Worm (Caenorhabditis elegans) whole organism, L2 larva: ENCODE measurements around the gene W04D2.4.

Experiments used
- C34F6.9 ChIP-seq: fragments of 150-350 bp; optimal IDR thresholded peaks from 2 replicates; lab custom pipeline; 2014; ENCODE audit warnings: missing biosample characterization, missing genetic modification characterization
- F13H6.1 ChIP-seq: sonication (generic microtip); optimal IDR thresholded peaks from 2 replicates; lab custom pipeline; 2016; ENCODE audit warnings: missing genetic modification characterization, missing compliant biosample characterization
- R02D3.7 ChIP-seq: fragments of 150-350 bp; optimal IDR thresholded peaks from 2 replicates; lab custom pipeline; 2014; ENCODE audit warnings: missing biosample characterization, missing genetic modification characterization
- Y55F3AM.14 ChIP-seq: fragments of 200-800 bp; sonication (Bioruptor generic); optimal IDR thresholded peaks from 2 replicates; lab custom pipeline; 2018; ENCODE audit warnings: mild to moderate bottlenecking, missing genetic modification characterization, missing compliant biosample characterization
- ZK546.5 ChIP-seq: sonication (generic microtip); optimal IDR thresholded peaks from 2 replicates; lab custom pipeline; 2017; ENCODE audit warnings: missing biosample characterization, missing genetic modification characterization
- alr-1 ChIP-seq: fragments of 150-350 bp; optimal IDR thresholded peaks from 2 replicates; lab custom pipeline; 2014; ENCODE audit warnings: missing biosample characterization, missing genetic modification characterization
- aly-2 ChIP-seq: fragments of 150-350 bp; optimal IDR thresholded peaks from 2 replicates; lab custom pipeline; 2014; ENCODE audit warnings: missing biosample characterization, missing genetic modification characterization
- ama-1 ChIP-seq: fragments of 150-350 bp; optimal IDR thresholded peaks from 2 replicates; lab custom pipeline; 2018; ENCODE audit warnings: inconsistent platforms
- blmp-1 ChIP-seq: sonication (generic microtip); optimal IDR thresholded peaks from 2 replicates; lab custom pipeline; 2017; ENCODE audit warnings: missing genetic modification characterization, mild to moderate bottlenecking, missing compliant biosample characterization, antibody characterized with exemption, moderate library complexity; ENCODE audit not compliant: insufficient read depth
- ceh-16 ChIP-seq: fragments of 150-350 bp; optimal IDR thresholded peaks from 2 replicates; lab custom pipeline; 2014; ENCODE audit warnings: missing biosample characterization, missing genetic modification characterization
- ceh-82 ChIP-seq: fragments of 150-350 bp; optimal IDR thresholded peaks from 2 replicates; lab custom pipeline; 2014; ENCODE audit warnings: missing biosample characterization, missing genetic modification characterization
- crh-2 ChIP-seq: sonication (generic microtip); optimal IDR thresholded peaks from 2 replicates; lab custom pipeline; 2017; ENCODE audit warnings: missing biosample characterization, missing genetic modification characterization
- dmd-4 ChIP-seq: sonication (generic microtip); optimal IDR thresholded peaks from 2 replicates; lab custom pipeline; 2017; ENCODE audit warnings: missing biosample characterization, missing genetic modification characterization
- egl-27 ChIP-seq: sonication (generic microtip); optimal IDR thresholded peaks from 3 replicates; lab custom pipeline; 2017; ENCODE audit warnings: missing biosample characterization, missing genetic modification reagents, missing genetic modification characterization
- elt-1 ChIP-seq: fragments of 150-350 bp; optimal IDR thresholded peaks from 2 replicates; lab custom pipeline; 2014; ENCODE audit warnings: missing biosample characterization, missing genetic modification characterization
- elt-3 ChIP-seq: sonication (generic microtip); optimal IDR thresholded peaks from 2 replicates; lab custom pipeline; 2017; ENCODE audit warnings: missing biosample characterization, missing genetic modification characterization
- fos-1 ChIP-seq: fragments of 150-350 bp; optimal IDR thresholded peaks from 2 replicates; lab custom pipeline; 2014; ENCODE audit warnings: missing biosample characterization, missing genetic modification characterization
- gmeb-1 ChIP-seq: fragments of 150-350 bp; optimal IDR thresholded peaks from 2 replicates; lab custom pipeline; 2014; ENCODE audit warnings: missing biosample characterization, missing genetic modification characterization
- lin-11 ChIP-seq: fragments of 150-350 bp; sonication (generic microtip); optimal IDR thresholded peaks from 2 replicates; lab custom pipeline; 2014; ENCODE audit warnings: missing biosample characterization, missing genetic modification characterization, inconsistent platforms, mixed read lengths
- lin-13 ChIP-seq: fragments of 150-350 bp; optimal IDR thresholded peaks from 2 replicates; lab custom pipeline; 2014; ENCODE audit warnings: missing biosample characterization, missing genetic modification reagents, missing genetic modification characterization
- lin-39 ChIP-seq: fragments of 150-350 bp; optimal IDR thresholded peaks from 2 replicates; lab custom pipeline; 2014; ENCODE audit warnings: missing biosample characterization, missing genetic modification reagents, missing genetic modification characterization
- lsy-2 ChIP-seq, 2 experiments: fragments of 150-350 bp in 1 of 2; sonication (generic microtip) in 1 of 2; optimal IDR thresholded peaks; 2 replicates each; lab custom pipeline; 2014 to 2017; ENCODE audit warnings: missing biosample characterization in 2 of 2, missing genetic modification characterization in 2 of 2
- mab-5 ChIP-seq: fragments of 150-350 bp; optimal IDR thresholded peaks from 2 replicates; lab custom pipeline; 2014; ENCODE audit warnings: missing biosample characterization, missing genetic modification characterization
- mbf-1 ChIP-seq: sonication (generic microtip); optimal IDR thresholded peaks from 2 replicates; lab custom pipeline; 2017; ENCODE audit warnings: missing biosample characterization, missing genetic modification characterization
- mdl-1 ChIP-seq, 2 experiments: fragments of 150-350 bp in 1 of 2; sonication (generic microtip) in 1 of 2; optimal IDR thresholded peaks; 2 replicates each; lab custom pipeline; 2017; ENCODE audit warnings: missing biosample characterization in 2 of 2, missing genetic modification characterization in 2 of 2
- nhr-10 ChIP-seq: sonication (generic microtip); optimal IDR thresholded peaks from 2 replicates; lab custom pipeline; 2017; ENCODE audit warnings: missing biosample characterization, missing genetic modification characterization
- nhr-11 ChIP-seq: fragments of 150-350 bp; optimal IDR thresholded peaks from 2 replicates; lab custom pipeline; 2014; ENCODE audit warnings: missing biosample characterization, missing genetic modification characterization
- nhr-12 ChIP-seq: fragments of 150-350 bp; optimal IDR thresholded peaks from 2 replicates; lab custom pipeline; 2014; ENCODE audit warnings: missing biosample characterization, missing genetic modification characterization
- nhr-129 ChIP-seq: fragments of 150-350 bp; optimal IDR thresholded peaks from 2 replicates; lab custom pipeline; 2014; ENCODE audit warnings: missing biosample characterization, missing genetic modification characterization
- nhr-23 ChIP-seq: fragments of 150-350 bp; optimal IDR thresholded peaks from 2 replicates; lab custom pipeline; 2014; ENCODE audit warnings: missing biosample characterization, missing genetic modification reagents, missing genetic modification characterization
- nhr-237 ChIP-seq: fragments of 150-350 bp; optimal IDR thresholded peaks from 2 replicates; lab custom pipeline; 2014; ENCODE audit warnings: missing biosample characterization, missing genetic modification characterization
- nhr-25 ChIP-seq: fragments of 150-350 bp; sonication (generic microtip); optimal IDR thresholded peaks from 3 replicates; lab custom pipeline; 2014; ENCODE audit warnings: missing biosample characterization, missing genetic modification characterization
- nhr-6 ChIP-seq: fragments of 150-350 bp; optimal IDR thresholded peaks from 2 replicates; lab custom pipeline; 2014; ENCODE audit warnings: missing biosample characterization, missing genetic modification characterization
- nhr-77 ChIP-seq: fragments of 150-350 bp; optimal IDR thresholded peaks from 2 replicates; lab custom pipeline; 2014; ENCODE audit warnings: missing biosample characterization, missing genetic modification characterization
- peb-1 ChIP-seq: fragments of 150-350 bp; optimal IDR thresholded peaks from 2 replicates; lab custom pipeline; 2014; ENCODE audit warnings: missing biosample characterization, missing genetic modification characterization
- sem-4 ChIP-seq: fragments of 150-350 bp; optimal IDR thresholded peaks from 2 replicates; lab custom pipeline; 2014; ENCODE audit warnings: missing biosample characterization, missing genetic modification reagents, missing genetic modification characterization
- skn-1 ChIP-seq: sonication (generic microtip); optimal IDR thresholded peaks from 2 replicates; lab custom pipeline; 2017; ENCODE audit warnings: missing biosample characterization, missing genetic modification characterization
- sma-3 ChIP-seq: sonication (generic microtip); optimal IDR thresholded peaks from 2 replicates; lab custom pipeline; 2016; ENCODE audit warnings: missing genetic modification reagents, missing genetic modification characterization, missing compliant biosample characterization
- sma-9 ChIP-seq, 2 experiments: fragments of 150-350 bp in 1 of 2; sonication (generic microtip) in 1 of 2; optimal IDR thresholded peaks; 2 replicates each; lab custom pipeline; 2014 to 2016; ENCODE audit warnings: missing genetic modification characterization in 2 of 2, mild to moderate bottlenecking in 1 of 2, missing biosample characterization in 1 of 2, missing compliant biosample characterization in 1 of 2, missing genetic modification reagents in 1 of 2, moderate library complexity in 1 of 2
- snpc-4 ChIP-seq: fragments of 150-350 bp; optimal IDR thresholded peaks from 2 replicates; lab custom pipeline; 2014; ENCODE audit warnings: missing biosample characterization, missing genetic modification characterization
- unc-39 ChIP-seq: fragments of 150-350 bp; optimal IDR thresholded peaks from 2 replicates; lab custom pipeline; 2014; ENCODE audit warnings: missing biosample characterization, missing genetic modification characterization
- unc-55 ChIP-seq: fragments of 150-350 bp; sonication (generic microtip); optimal IDR thresholded peaks from 3 replicates; lab custom pipeline; 2014; ENCODE audit warnings: missing biosample characterization, missing genetic modification reagents, missing genetic modification characterization
- unc-62 ChIP-seq: fragments of 150-350 bp; optimal IDR thresholded peaks from 2 replicates; lab custom pipeline; 2014; ENCODE audit warnings: missing biosample characterization, missing genetic modification reagents, missing genetic modification characterization
- zag-1 ChIP-seq: fragments of 150-350 bp; optimal IDR thresholded peaks from 2 replicates; lab custom pipeline; 2014; ENCODE audit warnings: missing biosample characterization, missing genetic modification characterization
- ztf-1 ChIP-seq: fragments of 200-800 bp; sonication (Bioruptor generic); conservative IDR thresholded peaks from 2 replicates; pipeline ENCODE4 v1.3.6; 2022; ENCODE audit warnings: missing genetic modification characterization, missing compliant biosample characterization
- ztf-11 ChIP-seq: sonication (generic microtip); optimal IDR thresholded peaks from 2 replicates; lab custom pipeline; 2017; ENCODE audit warnings: missing biosample characterization, missing genetic modification characterization
- ztf-4 ChIP-seq: fragments of 150-350 bp; optimal IDR thresholded peaks from 2 replicates; lab custom pipeline; 2014; ENCODE audit warnings: missing biosample characterization, missing genetic modification characterization

Gene W04D2.4

DNA sequence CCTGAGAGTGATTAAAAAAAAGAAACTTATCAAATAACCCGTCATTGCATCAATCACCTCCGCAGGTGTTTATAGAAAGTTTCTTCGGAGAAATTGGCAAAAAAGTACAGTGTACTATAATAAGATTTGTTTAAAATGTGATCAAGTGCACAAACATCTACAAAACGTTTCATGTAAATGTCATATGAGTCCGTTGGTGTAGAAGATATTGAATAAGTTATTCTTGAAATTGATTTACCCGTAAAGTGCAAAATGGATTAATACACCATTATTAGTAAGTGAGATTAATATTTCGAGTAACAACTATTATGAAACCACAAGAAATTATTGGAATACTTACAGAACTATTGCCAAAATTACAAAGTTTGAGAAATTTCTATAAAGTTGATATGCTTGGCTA lies 33.5 kb upstream of the W04D2.4 start (continued):
- no peak for TF ChIP-seq Y55F3AM.14 (GFP tag; lab: Kevin White, UChicago)
- TF ChIP-seq blmp-1 (tag; lab: Kevin White, UChicago) = peak; percentile 16
- no peak for TF ChIP-seq nhr-10 (tag; lab: Kevin White, UChicago)
- TF ChIP-seq elt-3 (tag; lab: Kevin White, UChicago) = no peak

DNA sequence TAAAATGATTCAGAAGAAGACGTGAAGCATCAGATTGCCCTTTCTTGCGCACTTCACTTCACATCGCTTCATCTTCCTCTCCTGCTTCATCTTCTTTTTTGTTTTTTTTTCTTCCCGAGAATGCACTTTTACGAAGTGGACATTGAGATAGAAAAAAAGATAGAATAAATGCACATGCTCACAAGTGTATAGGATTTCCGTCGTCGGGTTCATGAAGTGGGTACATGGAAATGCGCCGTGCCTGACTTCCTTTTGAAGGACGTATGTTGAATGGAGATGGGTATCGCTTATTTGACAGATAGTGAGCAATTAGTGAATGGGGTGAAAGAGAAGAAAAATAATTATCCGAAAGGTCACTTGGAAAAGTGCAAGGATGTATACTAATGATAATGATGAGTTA lies 32.6 kb upstream of the W04D2.4 start:
- TF ChIP-seq nhr-6 (tag; lab: Kevin White, UChicago) (no peak), unc-62 (GFP tag; lab: Kevin White, UChicago) (no peak), dmd-4 (tag; lab: Kevin White, UChicago) (no peak), elt-3 (tag; lab: Kevin White, UChicago) (no peak), nhr-12 (tag; lab: Kevin White, UChicago) (no peak), R02D3.7 (tag; lab: Kevin White, UChicago) (no peak), F13H6.1 (peak; percentile 49), nhr-11 (tag; lab: Kevin White, UChicago) (no peak), sma-9 (GFP tag; optimal IDR thresholded peaks at IDR 0.05; lab: Kevin White, UChicago) (peak; percentile 24), sma-9 (tag; optimal IDR thresholded peaks at IDR 0.05; lab: Kevin White, UChicago) (no peak), lsy-2 (tag; optimal IDR thresholded peaks at IDR 0.05; lab: Kevin White, UChicago) (peak in 1 of 2 experiments; percentile 32), zag-1 (tag; lab: Kevin White, UChicago) (peak; percentile 30), nhr-129 (tag; lab: Kevin White, UChicago) (no peak), lin-13 (GFP tag; lab: Kevin White, UChicago) (no peak), ztf-4 (tag; lab: Kevin White, UChicago) (no peak), ceh-16 (tag; lab: Kevin White, UChicago) (peak; percentile 60), unc-39 (tag; lab: Kevin White, UChicago) (no peak), alr-1 (tag; lab: Kevin White, UChicago) (no peak), C34F6.9 (peak; percentile 44), nhr-10 (tag; lab: Kevin White, UChicago) (no peak), egl-27 (peak; percentile 41), sem-4 (peak; percentile 48), gmeb-1 (tag; lab: Kevin White, UChicago) (no peak), nhr-23 (tag; lab: Kevin White, UChicago) (no peak), unc-55 (GFP tag; lab: Kevin White, UChicago) (peak; percentile 16), fos-1 (tag; lab: Kevin White, UChicago) (no peak), lin-39 (tag; lab: Kevin White, UChicago) (no peak), lin-11 (tag; lab: Kevin White, UChicago) (no peak), ztf-11 (tag; lab: Kevin White, UChicago) (no peak), aly-2 (tag; lab: Kevin White, UChicago) (no peak), nhr-237 (tag; lab: Kevin White, UChicago) (no peak), mdl-1 (tag; optimal IDR thresholded peaks at IDR 0.05; lab: Kevin White, UChicago) (no peak), skn-1 (no peak), elt-1 (tag; lab: Kevin White, UChicago) (no peak), ZK546.5 (tag; lab: Kevin White, UChicago) (no peak), snpc-4 (no peak), sma-3 (GFP tag; lab: Kevin White, UChicago) (no peak), nhr-77 (tag; lab: Kevin White, UChicago) (no peak), ztf-1 (GFP tag; lab: Robert Waterston, UW) (no peak), nhr-25 (no peak), crh-2 (tag; lab: Kevin White, UChicago) (peak; percentile 53), ceh-82 (tag; lab: Kevin White, UChicago) (no peak), mbf-1 (tag; lab: Kevin White, UChicago) (no peak), ama-1 (no peak), blmp-1 (tag; lab: Kevin White, UChicago) (no peak), peb-1 (no peak), mab-5 (no peak), Y55F3AM.14 (GFP tag; lab: Kevin White, UChicago) (peak; percentile 67)
